Worm (Caenorhabditis elegans) whole organism, L4 larva: ENCODE measurements around the gene cyp-35A3.

Source experiments
- aly-2 ChIP-seq: sonication (generic microtip); optimal IDR thresholded peaks from 2 replicates; lab custom pipeline; 2018; ENCODE audit warnings: missing biosample characterization, missing genetic modification characterization
- lim-7 ChIP-seq: fragments of 200-800 bp; sonication (Bioruptor generic); IDR thresholded peaks from 2 replicates; pipeline ENCODE4 v1.3.6; 2022; ENCODE audit warnings: missing genetic modification characterization, missing compliant biosample characterization
- unc-39 ChIP-seq: sonication (generic microtip); optimal IDR thresholded peaks from 2 replicates; lab custom pipeline; 2017; ENCODE audit warnings: missing biosample characterization, missing genetic modification characterization

- TF ChIP-seq lim-7: no peak
- no peak for TF ChIP-seq aly-2 (tag; lab: Kevin White, UChicago)
- TF ChIP-seq unc-39 (tag; lab: Kevin White, UChicago): no peak
Measured at ce11 chrV:4029627-4030026, 7.2 kb downstream of the cyp-35A3 start.
